Fruit fly (Drosophila melanogaster): ENCODE measurements around the gene Act88F.

Act88F gene

dm6 chr3R:15485866-15486265 lies 46.1 kb downstream of the Act88F start, which contains the start of gene obe (continued):
- TF ChIP-seq Dp (GFP tag; optimal IDR thresholded peaks at IDR 0.05), result peak; percentile 65
- TF ChIP-seq Myb (GFP tag; optimal IDR thresholded peaks at IDR 0.05), result peak; percentile 99
- TF ChIP-seq CG10462 (GFP tag; optimal IDR thresholded peaks at IDR 0.05), result no peak
- TF ChIP-seq CG9797 (GFP tag; optimal IDR thresholded peaks at IDR 0.05), result peak; percentile 91
- no peak for TF ChIP-seq pita (GFP tag; optimal IDR thresholded peaks at IDR 0.05)
- peak; percentile 62 for TF ChIP-seq E2f2 (GFP tag; IDR thresholded peaks at IDR 0.05)
- TF ChIP-seq Med (GFP tag), result peak; percentile 79
- no peak for TF ChIP-seq CG34224 (GFP tag; IDR thresholded peaks at IDR 0.05; ENCODE audit: partially characterized antibody)
- TF ChIP-seq Hr78 (GFP tag; optimal IDR thresholded peaks at IDR 0.05), result no peak
- no peak for TF ChIP-seq Blimp-1 (GFP tag; optimal IDR thresholded peaks at IDR 0.05)
- TF ChIP-seq knrl (GFP tag; IDR thresholded peaks at IDR 0.05; ENCODE audit: partially characterized antibody), result no peak
- TF ChIP-seq cato (GFP tag; optimal IDR thresholded peaks at IDR 0.05; ENCODE audit: borderline replicate concordance), result no peak
- TF ChIP-seq CTCF (GFP tag; optimal IDR thresholded peaks at IDR 0.05), result peak; percentile 58
- peak; percentile 23; the same call in 1 of the 2 replicates for TF ChIP-seq CG13287 (GFP tag; IDR thresholded peaks at IDR 0.05; ENCODE audit: partially characterized antibody)
- TF ChIP-seq vvl (GFP tag; IDR thresholded peaks at IDR 0.05), result peak; percentile 17; the same call in 1 of the 2 replicates
- peak; percentile 77 for TF ChIP-seq CG17385 (GFP tag; optimal IDR thresholded peaks at IDR 0.05)
- 0 out of 3 replicates have a peak, but pooled peaks have one; percentile 7 for TF ChIP-seq CG34422 (GFP tag; IDR thresholded peaks at IDR 0.05)
- peak; percentile 10; the same call in 1 of the 3 replicates for TF ChIP-seq CG6791 (GFP tag; IDR thresholded peaks at IDR 0.05; ENCODE audit: partially characterized antibody)
- TF ChIP-seq HmgZ (tag; optimal IDR thresholded peaks at IDR 0.05), result peak; percentile 52
- no peak for TF ChIP-seq Scr (GFP tag; IDR thresholded peaks at IDR 0.05; ENCODE audit: partially characterized antibody)
- no peak for TF ChIP-seq HHEX (GFP tag; optimal IDR thresholded peaks at IDR 0.05)
- peak; percentile 1 for TF ChIP-seq CoRest (tag; optimal IDR thresholded peaks at IDR 0.05)
- TF ChIP-seq TFAM (GFP tag; optimal IDR thresholded peaks at IDR 0.05), result no peak
- TF ChIP-seq Rfx (GFP tag; IDR thresholded peaks at IDR 0.05), result no peak
- no peak for TF ChIP-seq CG7271 (tag; optimal IDR thresholded peaks at IDR 0.05)
- TF ChIP-seq phol (tag; optimal IDR thresholded peaks at IDR 0.05), result peak; percentile 13
- TF ChIP-seq CG4617 (GFP tag; optimal IDR thresholded peaks at IDR 0.05; ENCODE audit: borderline replicate concordance), result peak; percentile 80
- no peak for TF ChIP-seq tll (GFP tag; optimal IDR thresholded peaks at IDR 0.05)
- no peak for TF ChIP-seq CG6654 (GFP tag; optimal IDR thresholded peaks at IDR 0.05)
- TF ChIP-seq zen (tag; optimal IDR thresholded peaks at IDR 0.05), result no peak
- TF ChIP-seq Lim3 (GFP tag; IDR thresholded peaks at IDR 0.05), result no peak
- peak; percentile 37 for TF ChIP-seq CG9437 (GFP tag; optimal IDR thresholded peaks at IDR 0.05)
- TF ChIP-seq CG13775 (GFP tag; optimal IDR thresholded peaks at IDR 0.05), result no peak
- no peak for TF ChIP-seq CG13123 (GFP tag; optimal IDR thresholded peaks at IDR 0.05)
- TF ChIP-seq Dref (GFP tag; IDR thresholded peaks at IDR 0.05), result no peak
- TF ChIP-seq CG17829 (tag; optimal IDR thresholded peaks at IDR 0.05), result peak; percentile 16
- TF ChIP-seq Dip2 (GFP tag; IDR thresholded peaks at IDR 0.05), result no peak
- TF ChIP-seq CG3847 (GFP tag; IDR thresholded peaks at IDR 0.05), result peak; percentile 50; the same call in 1 of the 2 replicates
- no peak for TF ChIP-seq CG8478 (optimal IDR thresholded peaks at IDR 0.05)
- no peak for TF ChIP-seq Nf-YC (tag; optimal IDR thresholded peaks at IDR 0.05)
- peak; percentile 46; the same call in 1 of the 2 replicates for TF ChIP-seq ato (GFP tag; IDR thresholded peaks at IDR 0.05; ENCODE audit: partially characterized antibody)
- no peak for TF ChIP-seq chif (GFP tag; optimal IDR thresholded peaks at IDR 0.05)
- no peak for TF ChIP-seq seq (GFP tag; IDR thresholded peaks at IDR 0.05)
- no peak for TF ChIP-seq CG6765 (GFP tag; optimal IDR thresholded peaks at IDR 0.05)
- TF ChIP-seq Ada2b (GFP tag; IDR thresholded peaks at IDR 0.05), result no peak
- TF ChIP-seq pzg (GFP tag; optimal IDR thresholded peaks at IDR 0.05), result peak; percentile 74
- no peak for TF ChIP-seq fd64A (GFP tag; optimal IDR thresholded peaks at IDR 0.05)
- no peak for TF ChIP-seq CG31365 (tag; optimal IDR thresholded peaks at IDR 0.05)
- no peak for TF ChIP-seq CG6175 (GFP tag; IDR thresholded peaks at IDR 0.05)
- TF ChIP-seq Chrac-16 (GFP tag; optimal IDR thresholded peaks at IDR 0.05), result no peak

All from whole organism, embryonic.